Fruit fly (Drosophila melanogaster): Measurements from ENCODE around the gene COX6CL.

COX6CL gene

dm6 chr2L:5771179-5771578 lies 47.1 kb downstream of the COX6CL start (continued):
- TF ChIP-seq CG11247 (GFP tag; IDR thresholded peaks at IDR 0.05): peak; percentile 43; the same call in 1 of the 2 replicates
- TF ChIP-seq E2f2 (GFP tag; IDR thresholded peaks at IDR 0.05): peak; percentile 63
- TF ChIP-seq vfl (GFP tag; optimal IDR thresholded peaks at IDR 0.05): no peak
- TF ChIP-seq CG11560 (tag; IDR thresholded peaks at IDR 0.05): no peak
- TF ChIP-seq pnt (GFP tag; optimal IDR thresholded peaks at IDR 0.05): peak; percentile 16
- no peak for TF ChIP-seq slp2 (GFP tag; optimal IDR thresholded peaks at IDR 0.05)
- peak; percentile 60 for TF ChIP-seq CG16813 (GFP tag; IDR thresholded peaks at IDR 0.05; ENCODE audit: partially characterized antibody)
- TF ChIP-seq pan (optimal IDR thresholded peaks at IDR 0.05): no peak
- TF ChIP-seq pan (GFP tag; optimal IDR thresholded peaks at IDR 0.05 in 1 of 2, IDR thresholded peaks at IDR 0.05 in 1 of 2): no peak
- peak; percentile 23; the same call in 1 of the 3 replicates for TF ChIP-seq ci (GFP tag; IDR thresholded peaks at IDR 0.05)
- TF ChIP-seq bcd (GFP tag; optimal IDR thresholded peaks at IDR 0.05): peak; percentile 41
- TF ChIP-seq Stat92E (GFP tag; optimal IDR thresholded peaks at IDR 0.05): no peak
- TF ChIP-seq gem (tag; optimal IDR thresholded peaks at IDR 0.05): no peak
- TF ChIP-seq Mrtf (GFP tag; IDR thresholded peaks at IDR 0.05): peak; percentile 65; the same call in 1 of the 3 replicates
- TF ChIP-seq CG15696 (tag; optimal IDR thresholded peaks at IDR 0.05): peak; percentile 63
- TF ChIP-seq BEAF-32 (GFP tag; optimal IDR thresholded peaks at IDR 0.05): no peak
- TF ChIP-seq CG12219 (GFP tag; optimal IDR thresholded peaks at IDR 0.05): no peak
- no peak for TF ChIP-seq Ssrp (tag; optimal IDR thresholded peaks at IDR 0.05)
- TF ChIP-seq nau (GFP tag; optimal IDR thresholded peaks at IDR 0.05): no peak
- peak; percentile 20 for TF ChIP-seq pita (GFP tag; optimal IDR thresholded peaks at IDR 0.05)
- no peak for TF ChIP-seq CG6254 (GFP tag; optimal IDR thresholded peaks at IDR 0.05)
- TF ChIP-seq CTCF (GFP tag; optimal IDR thresholded peaks at IDR 0.05): peak; percentile 99
- TF ChIP-seq ken (GFP tag; IDR thresholded peaks at IDR 0.05): peak; percentile 73; the same call in 2 of the 3 replicates
- no peak for TF ChIP-seq HLHmδ (GFP tag; optimal IDR thresholded peaks at IDR 0.05)
- no peak for TF ChIP-seq CG8089 (GFP tag; optimal IDR thresholded peaks at IDR 0.05)
- peak; percentile 22 for TF ChIP-seq Myb (GFP tag; optimal IDR thresholded peaks at IDR 0.05)
- TF ChIP-seq gce (GFP tag; IDR thresholded peaks at IDR 0.05): no peak
- TF ChIP-seq Vsx1 (GFP tag; optimal IDR thresholded peaks at IDR 0.05): no peak
- no peak for TF ChIP-seq gsb-n (tag; optimal IDR thresholded peaks at IDR 0.05)
- no peak for TF ChIP-seq sens-2 (GFP tag; IDR thresholded peaks at IDR 0.05)
- 0 out of 2 replicates have a peak, but pooled peaks have one; percentile 30 for TF ChIP-seq Scr (GFP tag; IDR thresholded peaks at IDR 0.05; ENCODE audit: partially characterized antibody)
- no peak for TF ChIP-seq CG32767 (GFP tag; IDR thresholded peaks at IDR 0.05)
- no peak for TF ChIP-seq zen2 (GFP tag; IDR thresholded peaks at IDR 0.05; ENCODE audit: partially characterized antibody)
- TF ChIP-seq Taf1 (GFP tag; IDR thresholded peaks at IDR 0.05): no peak
- TF ChIP-seq CG4820 (GFP tag; optimal IDR thresholded peaks at IDR 0.05): peak; percentile 21
- TF ChIP-seq Meics (GFP tag; optimal IDR thresholded peaks at IDR 0.05): peak; percentile 41
- TF ChIP-seq Sox102F (GFP tag; optimal IDR thresholded peaks at IDR 0.05): peak; percentile 35
- no peak for TF ChIP-seq CG16779 (GFP tag; IDR thresholded peaks at IDR 0.05)
- peak; percentile 38; the same call in 1 of the 2 replicates for TF ChIP-seq sob (GFP tag; IDR thresholded peaks at IDR 0.05)
- TF ChIP-seq cas (GFP tag; IDR thresholded peaks at IDR 0.05): no peak
- no peak for TF ChIP-seq CG2116 (GFP tag; optimal IDR thresholded peaks at IDR 0.05)
- no peak for TF ChIP-seq Atf-2 (GFP tag; optimal IDR thresholded peaks at IDR 0.05)
- TF ChIP-seq CG13624 (GFP tag; optimal IDR thresholded peaks at IDR 0.05): peak; percentile 12
- peak in 1 of 2 experiments; percentile 89 for TF ChIP-seq prd (optimal IDR thresholded peaks at IDR 0.05)
- TF ChIP-seq prd (GFP tag; IDR thresholded peaks at IDR 0.05): peak; percentile 71
- no peak for TF ChIP-seq Adf1 (GFP tag; IDR thresholded peaks at IDR 0.05)
- TF ChIP-seq CG3995 (GFP tag; optimal IDR thresholded peaks at IDR 0.05): no peak
- TF ChIP-seq CG15479 (GFP tag; optimal IDR thresholded peaks at IDR 0.05): no peak
- peak; percentile 1 for TF ChIP-seq CG15269 (tag; optimal IDR thresholded peaks at IDR 0.05)
- peak; percentile 65 for TF ChIP-seq hb (GFP tag; IDR thresholded peaks at IDR 0.05; ENCODE audit: partially characterized antibody)
- peak; percentile 53; the same call in 1 of the 2 replicates for TF ChIP-seq CG3847 (GFP tag; IDR thresholded peaks at IDR 0.05)
- no peak for TF ChIP-seq CG17359 (tag; optimal IDR thresholded peaks at IDR 0.05)

Data from whole organism, embryonic.